Worm (Caenorhabditis elegans) whole organism, young adult: ENCODE results near the gene str-231.

ENCODE experiments used
- F22D6.2 ChIP-seq: sonication (generic microtip); optimal IDR thresholded peaks from 2 replicates; lab custom pipeline; 2016; ENCODE audit warnings: mild to moderate bottlenecking, missing genetic modification characterization, missing compliant biosample characterization
- F23B12.7 ChIP-seq: sonication (generic microtip); optimal IDR thresholded peaks from 2 replicates; lab custom pipeline; 2017; ENCODE audit warnings: missing genetic modification characterization, mild to moderate bottlenecking, missing compliant biosample characterization, antibody characterized with exemption, moderate library complexity; ENCODE audit not compliant: insufficient read depth
- F55B11.4 ChIP-seq: sonication (generic microtip); optimal IDR thresholded peaks from 2 replicates; lab custom pipeline; 2016; ENCODE audit warnings: missing compliant biosample characterization, missing genetic modification characterization, borderline replicate concordance; ENCODE audit not compliant: insufficient read depth
- F57C9.4 ChIP-seq: sonication (generic microtip); optimal IDR thresholded peaks from 2 replicates; lab custom pipeline; 2017; ENCODE audit warnings: mild to moderate bottlenecking, missing genetic modification characterization, missing compliant biosample characterization
- T07F8.4 ChIP-seq: sonication (generic microtip); optimal IDR thresholded peaks from 2 replicates; lab custom pipeline; 2016; ENCODE audit warnings: mild to moderate bottlenecking, missing genetic modification characterization, moderate library complexity, missing compliant biosample characterization
- T26A5.8 ChIP-seq: sonication (generic microtip); optimal IDR thresholded peaks from 2 replicates; lab custom pipeline; 2016; ENCODE audit warnings: missing genetic modification characterization, missing compliant biosample characterization
- Y79H2A.3 ChIP-seq: fragments of 200-800 bp; sonication (Bioruptor generic); conservative IDR thresholded peaks from 2 replicates; pipeline ENCODE4 v1.3.6; 2022; ENCODE audit warnings: missing genetic modification reagents, missing genetic modification characterization, missing compliant biosample characterization
- ama-1 ChIP-seq, 3 experiments: fragments of 150-350 bp in 1 of 3; sonication (generic microtip) in 2 of 3; optimal IDR thresholded peaks; 2 replicates each; lab custom pipeline; 2014 to 2018; ENCODE audit warnings: missing biosample characterization in 2 of 3, missing genetic modification characterization in 2 of 3, missing genetic modification reagents in 2 of 3
- atf-7 ChIP-seq: sonication (generic microtip); optimal IDR thresholded peaks from 2 replicates; lab custom pipeline; 2017; ENCODE audit warnings: mild to moderate bottlenecking, missing genetic modification characterization, missing compliant biosample characterization
- athp-1 ChIP-seq: sonication (generic microtip); optimal IDR thresholded peaks from 2 replicates; lab custom pipeline; 2017; ENCODE audit warnings: mild to moderate bottlenecking, missing genetic modification characterization, missing compliant biosample characterization
- attf-5 ChIP-seq: fragments of 200-800 bp; sonication (Bioruptor generic); optimal IDR thresholded peaks from 2 replicates; lab custom pipeline; 2018; ENCODE audit warnings: mild to moderate bottlenecking, missing genetic modification characterization, missing compliant biosample characterization
- bed-2 ChIP-seq: fragments of 200-800 bp; sonication (Bioruptor generic); IDR thresholded peaks from 2 replicates; pipeline ENCODE4 v1.3.6; 2022; ENCODE audit warnings: missing genetic modification reagents, missing genetic modification characterization, missing compliant biosample characterization
- ccch-3 ChIP-seq: fragments of 200-800 bp; sonication (Bioruptor generic); optimal IDR thresholded peaks from 2 replicates; lab custom pipeline; 2018; ENCODE audit warnings: mild to moderate bottlenecking, missing genetic modification characterization, missing compliant biosample characterization
- cebp-1 ChIP-seq, 2 experiments: fragments of 200-800 bp in 1 of 2; sonication (Bioruptor generic) in 1 of 2; sonication (generic microtip) in 1 of 2; IDR thresholded peaks in 1 of 2; optimal IDR thresholded peaks in 1 of 2; 2 replicates each; pipeline versions ENCODE4 v1.3.6 to Lab custom; 2017 to 2022; ENCODE audit warnings: missing compliant biosample characterization in 2 of 2, missing genetic modification characterization in 2 of 2, mild to moderate bottlenecking in 1 of 2, missing genetic modification reagents in 1 of 2, moderate library complexity in 1 of 2
- cebp-2 ChIP-seq: fragments of 200-800 bp; sonication (Bioruptor generic); IDR thresholded peaks from 2 replicates; pipeline ENCODE4 v1.3.6; 2022; ENCODE audit warnings: missing genetic modification characterization, missing compliant biosample characterization
- ceh-40 ChIP-seq: fragments of 200-800 bp; sonication (Bioruptor generic); IDR thresholded peaks from 2 replicates; pipeline ENCODE4 v1.3.6; 2022; ENCODE audit warnings: missing genetic modification characterization, missing compliant biosample characterization
- dox-1 ChIP-seq: fragments of 200-800 bp; sonication (Bioruptor generic); IDR thresholded peaks from 2 replicates; pipeline ENCODE4 v1.3.6; 2022; ENCODE audit warnings: missing genetic modification reagents, missing genetic modification characterization, missing compliant biosample characterization
- dpl-1 ChIP-seq: fragments of 150-350 bp; optimal IDR thresholded peaks from 2 replicates; lab custom pipeline; 2014; ENCODE audit warnings: missing biosample characterization, missing genetic modification reagents, missing genetic modification characterization
- efl-1 ChIP-seq: fragments of 150-350 bp; optimal IDR thresholded peaks from 2 replicates; lab custom pipeline; 2014; ENCODE audit warnings: missing biosample characterization, missing genetic modification reagents, missing genetic modification characterization
- egl-44 ChIP-seq: fragments of 200-800 bp; sonication (Bioruptor generic); IDR thresholded peaks from 2 replicates; pipeline ENCODE4 v1.3.6; 2022; ENCODE audit warnings: missing genetic modification reagents, missing genetic modification characterization, missing compliant biosample characterization
- egrh-3 ChIP-seq: fragments of 200-800 bp; sonication (Bioruptor generic); IDR thresholded peaks from 2 replicates; pipeline ENCODE4 v1.3.6; 2022; ENCODE audit warnings: missing genetic modification reagents, missing genetic modification characterization, missing compliant biosample characterization
- gei-17 ChIP-seq: fragments of 200-800 bp; sonication (Bioruptor generic); optimal IDR thresholded peaks from 2 replicates; lab custom pipeline; 2018; ENCODE audit warnings: mild to moderate bottlenecking, missing genetic modification characterization, missing compliant biosample characterization
- him-1 ChIP-seq: sonication (generic microtip); optimal IDR thresholded peaks from 2 replicates; lab custom pipeline; 2016; ENCODE audit warnings: missing genotype, missing genetic modification reagents, missing genetic modification characterization, missing compliant biosample characterization
- hlh-12 ChIP-seq: sonication (generic microtip); optimal IDR thresholded peaks from 2 replicates; lab custom pipeline; 2016; ENCODE audit warnings: missing genetic modification characterization, missing compliant biosample characterization
- hmg-1.2 ChIP-seq: fragments of 200-800 bp; sonication (Bioruptor generic); IDR thresholded peaks from 2 replicates; pipeline ENCODE4 v1.3.6; 2022; ENCODE audit warnings: missing genetic modification reagents, missing genetic modification characterization, missing compliant biosample characterization
- hmg-20 ChIP-seq: fragments of 200-800 bp; sonication (Bioruptor generic); IDR thresholded peaks from 2 replicates; pipeline ENCODE4 v1.3.6; 2022; ENCODE audit warnings: missing genetic modification reagents, missing genetic modification characterization, missing compliant biosample characterization
- hsf-1 ChIP-seq: fragments of 200-800 bp; sonication (Bioruptor generic); IDR thresholded peaks from 2 replicates; pipeline ENCODE4 v1.3.6; 2022; ENCODE audit warnings: missing genetic modification reagents, missing genetic modification characterization, missing compliant biosample characterization
- mel-28 ChIP-seq: sonication (generic microtip); optimal IDR thresholded peaks from 2 replicates; lab custom pipeline; 2016; ENCODE audit warnings: borderline replicate concordance, mild to moderate bottlenecking, missing genetic modification characterization, missing compliant biosample characterization
- mes-4 ChIP-seq: sonication (generic microtip); optimal IDR thresholded peaks from 2 replicates; lab custom pipeline; 2016; ENCODE audit warnings: missing genotype, missing genetic modification characterization, missing compliant biosample characterization
- mxl-1 ChIP-seq: sonication (generic microtip); optimal IDR thresholded peaks from 2 replicates; lab custom pipeline; 2016; ENCODE audit warnings: missing genetic modification characterization, missing compliant biosample characterization
- nfyb-1 ChIP-seq: fragments of 200-800 bp; sonication (Bioruptor generic); IDR thresholded peaks from 2 replicates; pipeline ENCODE4 v1.3.6; 2022; ENCODE audit warnings: missing genetic modification reagents, missing genetic modification characterization, missing compliant biosample characterization
- nhr-80 ChIP-seq: sonication (generic microtip); optimal IDR thresholded peaks from 2 replicates; lab custom pipeline; 2016; ENCODE audit warnings: missing genetic modification characterization, missing compliant biosample characterization
- nhr-90 ChIP-seq: sonication (generic microtip); optimal IDR thresholded peaks from 2 replicates; lab custom pipeline; 2016; ENCODE audit warnings: missing genotype, mild to moderate bottlenecking, missing genetic modification characterization, missing compliant biosample characterization
- pbrm-1 ChIP-seq: fragments of 200-800 bp; sonication (Bioruptor generic); IDR thresholded peaks from 2 replicates; pipeline ENCODE4 v1.3.6; 2022; ENCODE audit warnings: missing genetic modification reagents, missing genetic modification characterization, missing compliant biosample characterization
- rec-8 ChIP-seq, 2 experiments: sonication (generic microtip); optimal IDR thresholded peaks; 2 replicates each; lab custom pipeline; 2016; ENCODE audit warnings: mild to moderate bottlenecking in 2 of 2, missing genetic modification characterization in 2 of 2, missing genetic modification reagents in 2 of 2, missing genotype in 2 of 2, missing biosample characterization in 1 of 2, missing compliant biosample characterization in 1 of 2, moderate library complexity in 1 of 2
- repo-1 ChIP-seq: sonication (generic microtip); optimal IDR thresholded peaks from 2 replicates; lab custom pipeline; 2017; ENCODE audit warnings: mild to moderate bottlenecking, missing genetic modification characterization, missing compliant biosample characterization
- rpc-1 ChIP-seq, 2 experiments: fragments of 150-350 bp in 1 of 2; sonication (generic microtip) in 1 of 2; optimal IDR thresholded peaks; 2 replicates each; lab custom pipeline; 2014 to 2018; ENCODE audit warnings: missing biosample characterization in 1 of 2, missing genetic modification characterization in 1 of 2, missing genetic modification reagents in 1 of 2, missing genotype in 1 of 2
- tlf-1 ChIP-seq: fragments of 200-800 bp; sonication (Bioruptor generic); optimal IDR thresholded peaks from 2 replicates; lab custom pipeline; 2018; ENCODE audit warnings: mild to moderate bottlenecking, missing genetic modification characterization, missing compliant biosample characterization
- unc-62 ChIP-seq: fragments of 150-350 bp; optimal IDR thresholded peaks from 2 replicates; lab custom pipeline; 2014; ENCODE audit warnings: missing biosample characterization, missing genetic modification reagents, missing genetic modification characterization
- xnd-1 ChIP-seq: sonication (generic microtip); optimal IDR thresholded peaks from 2 replicates; lab custom pipeline; 2016; ENCODE audit warnings: missing genotype, missing genetic modification reagents, missing genetic modification characterization, missing compliant biosample characterization
- ztf-18 ChIP-seq: sonication (generic microtip); optimal IDR thresholded peaks from 2 replicates; lab custom pipeline; 2016; ENCODE audit warnings: missing genotype, mild to moderate bottlenecking, missing genetic modification characterization, missing compliant biosample characterization
- ztf-28 ChIP-seq: fragments of 200-800 bp; sonication (Bioruptor generic); IDR thresholded peaks from 2 replicates; pipeline ENCODE4 v1.3.6; 2022; ENCODE audit warnings: missing genetic modification reagents, missing genetic modification characterization, missing compliant biosample characterization
- ztf-6 ChIP-seq: fragments of 200-800 bp; sonication (Bioruptor generic); IDR thresholded peaks from 2 replicates; pipeline ENCODE4 v1.3.6; 2022; ENCODE audit warnings: missing genetic modification reagents, missing genetic modification characterization, missing compliant biosample characterization

Gene str-231

DNA sequence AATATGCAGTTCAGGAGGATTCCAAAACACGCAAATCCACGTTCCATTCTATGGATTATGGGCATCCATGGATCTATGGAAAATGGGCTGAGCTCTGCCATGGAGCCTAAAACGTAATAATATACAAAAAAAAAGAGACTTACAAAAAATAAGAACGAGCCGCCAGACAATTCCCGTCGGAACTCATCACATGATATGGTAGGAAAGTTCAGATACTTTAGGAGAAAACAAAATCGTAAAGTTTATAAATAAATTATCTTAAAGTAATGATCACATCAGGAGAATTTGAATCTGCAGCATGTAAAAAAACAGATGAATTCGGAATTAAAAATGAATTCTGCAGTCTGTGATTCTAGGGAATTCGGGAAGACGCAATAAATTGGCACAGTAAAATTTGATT lies 8.2 kb upstream of the str-231 start, which contains the start of gene str-232:
str-232 (minus strand) TSS at position 101 of the 400 bp plus-strand sequence.
- TF ChIP-seq efl-1 (no peak), him-1 (tag; lab: Kevin White, UChicago) (no peak), F22D6.2 (tag; lab: Kevin White, UChicago) (no peak), mxl-1 (no peak), cebp-2 (GFP tag; lab: Robert Waterston, UW) (no peak), ztf-18 (tag; lab: Kevin White, UChicago) (no peak), xnd-1 (no peak)
- TF ChIP-seq, all 124 proteins: peak for 0

DNA sequence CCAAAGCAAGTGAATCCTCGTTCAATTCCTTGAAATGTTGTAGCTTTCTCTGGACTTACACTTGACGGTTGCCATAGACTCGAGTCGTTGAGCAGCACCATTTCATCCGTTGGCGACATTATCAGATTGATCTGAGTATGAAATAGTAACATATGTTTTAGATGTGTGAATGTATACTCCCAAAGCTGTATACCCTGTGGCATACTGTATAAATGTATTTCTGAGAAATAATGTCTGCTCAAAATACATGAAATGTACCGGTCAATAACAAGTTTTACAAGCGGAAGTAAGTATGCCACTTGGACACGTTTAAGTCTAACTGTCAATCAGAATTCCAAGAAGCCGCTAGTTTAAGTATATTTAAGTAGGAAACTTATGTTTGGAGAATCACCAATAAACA lies 2.2 kb upstream of the str-231 start, which contains the start of gene str-233:
str-233 (minus strand) TSS at position 101 of the 400 bp plus-strand sequence.
- no peak for TF ChIP-seq bed-2
- no peak for TF ChIP-seq repo-1 (tag; lab: Kevin White, UChicago)
- TF ChIP-seq athp-1 (tag; lab: Kevin White, UChicago) = no peak
- TF ChIP-seq nhr-90 (tag; lab: Kevin White, UChicago) = no peak
- TF ChIP-seq F57C9.4 (tag; lab: Kevin White, UChicago) = no peak
- no peak for TF ChIP-seq tlf-1 (GFP tag; lab: Kevin White, UChicago)
- TF ChIP-seq, all 124 proteins: peak for 0

DNA sequence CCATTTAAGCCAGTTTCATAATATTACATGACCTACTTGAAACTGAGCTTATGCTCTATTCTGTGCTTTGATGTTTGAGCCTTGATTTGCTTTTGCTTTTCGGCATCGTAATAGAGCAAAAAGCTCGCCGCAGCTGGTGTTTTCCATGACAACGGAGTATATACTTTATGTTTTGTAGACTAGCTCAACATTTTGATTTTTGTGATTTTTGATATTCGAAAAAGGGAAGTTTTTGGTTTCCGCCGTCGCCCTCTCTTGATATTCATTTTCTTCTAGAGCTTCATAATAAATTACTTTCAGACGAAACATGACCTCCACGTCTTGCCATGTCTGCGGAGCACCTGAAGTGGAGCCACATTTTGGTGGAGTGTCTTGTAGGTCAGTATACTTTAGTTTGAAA lies 5.1 kb downstream of the str-231 start, which contains the start of gene nhr-63:
nhr-63 (plus strand) TSS at position 301 of the 400 bp plus-strand sequence.
- no peak for TF ChIP-seq ztf-6
- no peak for TF ChIP-seq egrh-3 (GFP tag; lab: Robert Waterston, UW)
- TF ChIP-seq xnd-1 = no peak
- TF ChIP-seq, all 124 proteins: peak for 0

DNA sequence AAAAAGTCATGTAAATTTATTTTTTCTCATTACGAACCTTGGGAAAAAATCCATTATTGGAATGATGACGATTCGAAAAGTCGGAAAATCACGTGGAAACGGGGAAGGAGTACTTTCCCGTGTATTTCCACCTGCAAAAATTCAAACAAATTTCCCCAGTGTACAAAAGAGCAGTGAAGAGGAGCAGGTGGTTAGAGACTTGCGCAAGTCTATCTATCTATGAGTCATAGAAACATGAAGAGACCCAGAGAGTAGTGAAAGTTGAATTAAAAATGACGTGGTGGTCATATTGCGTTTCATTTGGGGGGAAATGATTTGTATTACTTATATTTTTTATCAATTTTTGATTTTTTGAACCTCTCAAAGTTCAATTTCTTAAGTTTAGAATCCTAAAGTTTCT lies 7.0 kb downstream of the str-231 start, which contains the start of gene nhr-50:
nhr-50 (minus strand) TSS at position 199 of the 400 bp plus-strand sequence.
- TF ChIP-seq hlh-12 (tag; lab: Kevin White, UChicago) = no peak
- TF ChIP-seq tlf-1 (GFP tag; lab: Kevin White, UChicago) = no peak
- TF ChIP-seq ztf-28 = no peak
- TF ChIP-seq hsf-1 (GFP tag; lab: Robert Waterston, UW) = no peak
- no peak for TF ChIP-seq hmg-20
- TF ChIP-seq cebp-2 (GFP tag; lab: Robert Waterston, UW) = no peak
- no peak for TF ChIP-seq mes-4 (tag; lab: Kevin White, UChicago)
- TF ChIP-seq nhr-80 (tag; lab: Kevin White, UChicago) = peak; percentile 78
- TF ChIP-seq F55B11.4 = no peak
- TF ChIP-seq egl-44 = no peak
- TF ChIP-seq mel-28 (tag; lab: Kevin White, UChicago) = no peak
- peak; percentile 34; the same call in 1 of the 2 replicates for TF ChIP-seq nfyb-1 (GFP tag; lab: Robert Waterston, UW)
- no peak for TF ChIP-seq T26A5.8 (tag; lab: Kevin White, UChicago)
- TF ChIP-seq hmg-1.2 (GFP tag; lab: Robert Waterston, UW) = peak; percentile 58; the same call in 1 of the 2 replicates
- TF ChIP-seq atf-7 (tag; lab: Kevin White, UChicago) = peak; percentile 77
- no peak for TF ChIP-seq ceh-40 (GFP tag; lab: Robert Waterston, UW)
- TF ChIP-seq pbrm-1 = no peak
- TF ChIP-seq unc-62 (GFP tag; lab: Kevin White, UChicago) = no peak
- TF ChIP-seq gei-17 (GFP tag; lab: Kevin White, UChicago) = no peak
- TF ChIP-seq Y79H2A.3 = no peak
- peak; percentile 50; the same call in 1 of the 2 replicates for TF ChIP-seq dox-1 (GFP tag; lab: Robert Waterston, UW)
- TF ChIP-seq attf-5 = peak; percentile 20
- no peak; the same call in 1 of the 2 replicates for TF ChIP-seq cebp-1 (GFP tag; IDR thresholded peaks at IDR 0.05; lab: Robert Waterston, UW)
- no peak for TF ChIP-seq cebp-1 (tag; optimal IDR thresholded peaks at IDR 0.05; lab: Kevin White, UChicago)
- TF ChIP-seq ccch-3 = no peak
- no peak for TF ChIP-seq rec-8 (tag; optimal IDR thresholded peaks at IDR 0.05; lab: Kevin White, UChicago)
- no peak for TF ChIP-seq F23B12.7 (tag; lab: Kevin White, UChicago)
- TF ChIP-seq xnd-1 = no peak
- TF ChIP-seq ama-1 (optimal IDR thresholded peaks at IDR 0.05; lab: Kevin White, UChicago) = no peak
- no peak for TF ChIP-seq ama-1 (GFP tag; optimal IDR thresholded peaks at IDR 0.05; lab: Kevin White, UChicago)
- TF ChIP-seq T07F8.4 = no peak
- no peak for TF ChIP-seq rpc-1 (optimal IDR thresholded peaks at IDR 0.05; lab: Kevin White, UChicago)
- no peak for TF ChIP-seq rpc-1 (tag; optimal IDR thresholded peaks at IDR 0.05; lab: Kevin White, UChicago)
- TF ChIP-seq dpl-1 (GFP tag; lab: Kevin White, UChicago) = no peak
